Fruit fly (Drosophila melanogaster) whole organism, prepupa: ENCODE results near the gene CG8420.
A peak's percentile ranks its signal among the peaks of the same experiment; 100 is the strongest.

Experiments used
- CG10631 ChIP-seq: fragments of 200-800 bp; sonication (Bioruptor generic); optimal IDR thresholded peaks from 2 replicates; lab custom pipeline; 2016; ENCODE audit warnings: missing biosample characterization, missing genetic modification characterization
- CG11294 ChIP-seq: fragments of 200-800 bp; sonication (Bioruptor generic); IDR thresholded peaks from 2 replicates; pipeline ENCODE4 v1.3.6; 2022; ENCODE audit warnings: missing biosample characterization, missing genetic modification characterization
- CG11762 ChIP-seq: fragments of 200-800 bp; sonication (Bioruptor generic); optimal IDR thresholded peaks from 3 replicates; lab custom pipeline; 2016; ENCODE audit warnings: missing biosample characterization, missing genetic modification characterization; ENCODE audit not compliant: insufficient read depth
- CG15336 ChIP-seq: fragments of 200-800 bp; sonication (Bioruptor generic); IDR thresholded peaks from 2 replicates; pipeline ENCODE4 v1.3.6; 2022; ENCODE audit warnings: missing biosample characterization, missing genetic modification characterization
- CG1621 ChIP-seq: fragments of 200-800 bp; sonication (Bioruptor generic); optimal IDR thresholded peaks from 3 replicates; lab custom pipeline; 2018; ENCODE audit warnings: missing biosample characterization, mild to moderate bottlenecking, missing genetic modification characterization
- CG16779 ChIP-seq: fragments of 200-800 bp; sonication (Bioruptor generic); optimal IDR thresholded peaks from 3 replicates; lab custom pipeline; 2017; ENCODE audit warnings: missing biosample characterization, mild to moderate bottlenecking, missing genetic modification characterization
- CG3032 ChIP-seq: fragments of 200-800 bp; optimal IDR thresholded peaks from 2 replicates; lab custom pipeline; 2019; ENCODE audit warnings: missing biosample characterization, mild to moderate bottlenecking, missing genetic modification characterization, moderate library complexity
- CG31627 ChIP-seq: fragments of 200-800 bp; sonication (Bioruptor generic); optimal IDR thresholded peaks from 3 replicates; lab custom pipeline; 2016; ENCODE audit warnings: missing biosample characterization, missing genetic modification characterization
- CG34406 ChIP-seq: fragments of 200-800 bp; sonication (Bioruptor generic); optimal IDR thresholded peaks from 3 replicates; lab custom pipeline; 2016; ENCODE audit warnings: missing biosample characterization, missing genetic modification characterization
- CG3919 ChIP-seq: fragments of 200-800 bp; sonication (Bioruptor generic); optimal IDR thresholded peaks from 3 replicates; lab custom pipeline; 2016; ENCODE audit warnings: missing biosample characterization, missing genetic modification characterization
- CG4318 ChIP-seq: fragments of 200-800 bp; sonication (Bioruptor generic); optimal IDR thresholded peaks from 3 replicates; lab custom pipeline; 2017; ENCODE audit warnings: missing biosample characterization, mild to moderate bottlenecking, missing genetic modification characterization
- CG6163 ChIP-seq: fragments of 200-800 bp; sonication (Bioruptor generic); IDR thresholded peaks from 3 replicates; pipeline ENCODE4 v1.3.6; 2022; ENCODE audit warnings: missing biosample characterization, missing genetic modification characterization
- CG6276 ChIP-seq: fragments of 200-800 bp; sonication (Bioruptor generic); optimal IDR thresholded peaks from 2 replicates; lab custom pipeline; 2017; ENCODE audit warnings: missing biosample characterization, mild to moderate bottlenecking, missing genetic modification characterization
- CG6792 ChIP-seq: fragments of 200-800 bp; sonication (Bioruptor generic); optimal IDR thresholded peaks from 3 replicates; lab custom pipeline; 2016; ENCODE audit warnings: missing biosample characterization, missing genetic modification characterization
- CG6808 ChIP-seq: fragments of 200-800 bp; sonication (Bioruptor generic); optimal IDR thresholded peaks from 3 replicates; lab custom pipeline; 2017; ENCODE audit warnings: missing biosample characterization, missing genetic modification characterization, mild to moderate bottlenecking, moderate library complexity, missing genetic modification reagents
- CG6854 ChIP-seq: fragments of 200-800 bp; sonication (Bioruptor generic); optimal IDR thresholded peaks from 2 replicates; lab custom pipeline; 2017; ENCODE audit warnings: missing biosample characterization, mild to moderate bottlenecking, missing genetic modification characterization
- CG8119 ChIP-seq: fragments of 200-800 bp; sonication (Bioruptor generic); IDR thresholded peaks from 3 replicates; pipeline ENCODE4 v1.3.6; 2022; ENCODE audit warnings: missing biosample characterization, missing genetic modification characterization
- CG8319 ChIP-seq: fragments of 200-800 bp; sonication (Bioruptor generic); optimal IDR thresholded peaks from 3 replicates; lab custom pipeline; 2016; ENCODE audit warnings: missing biosample characterization, missing genetic modification characterization
- CG8632 ChIP-seq: fragments of 200-800 bp; sonication (Bioruptor generic); optimal IDR thresholded peaks from 3 replicates; lab custom pipeline; 2016; ENCODE audit warnings: missing biosample characterization, missing genetic modification characterization
- CG9139 ChIP-seq: fragments of 200-800 bp; sonication (Bioruptor generic); optimal IDR thresholded peaks from 3 replicates; lab custom pipeline; 2017; ENCODE audit warnings: missing biosample characterization, mild to moderate bottlenecking, missing genetic modification characterization
- Eip75B ChIP-seq: fragments of 200-800 bp; sonication (Bioruptor generic); optimal IDR thresholded peaks from 3 replicates; lab custom pipeline; 2016; ENCODE audit warnings: missing biosample characterization, missing genetic modification characterization
- Ets96B ChIP-seq: fragments of 200-800 bp; optimal IDR thresholded peaks from 2 replicates; lab custom pipeline; 2019; ENCODE audit warnings: missing biosample characterization, mild to moderate bottlenecking, missing genetic modification characterization, moderate library complexity
- Hr38 ChIP-seq: sonication (Bioruptor generic); optimal IDR thresholded peaks from 2 replicates; lab custom pipeline; 2016; ENCODE audit warnings: missing biosample characterization, missing genetic modification characterization
- Sox14 ChIP-seq: fragments of 200-800 bp; sonication (Bioruptor generic); optimal IDR thresholded peaks from 3 replicates; lab custom pipeline; 2016; ENCODE audit warnings: missing biosample characterization, missing genetic modification characterization
- Sox15 ChIP-seq: fragments of 200-800 bp; sonication (Bioruptor generic); optimal IDR thresholded peaks from 3 replicates; lab custom pipeline; 2016; ENCODE audit warnings: missing biosample characterization, missing genetic modification characterization
- achi ChIP-seq: fragments of 200-800 bp; sonication (Bioruptor generic); optimal IDR thresholded peaks from 3 replicates; lab custom pipeline; 2016; ENCODE audit warnings: missing biosample characterization, missing genetic modification characterization
- acj6 ChIP-seq: fragments of 200-800 bp; sonication (Bioruptor generic); optimal IDR thresholded peaks from 3 replicates; lab custom pipeline; 2016; ENCODE audit warnings: missing biosample characterization, missing genetic modification characterization
- cyc ChIP-seq: fragments of 200-800 bp; sonication (Bioruptor generic); optimal IDR thresholded peaks from 3 replicates; lab custom pipeline; 2016; ENCODE audit warnings: missing biosample characterization, missing genetic modification characterization
- dac ChIP-seq: fragments of 200-800 bp; sonication (Bioruptor generic); optimal IDR thresholded peaks from 2 replicates; lab custom pipeline; 2017; ENCODE audit warnings: missing biosample characterization, mild to moderate bottlenecking, missing genetic modification characterization
- dsx ChIP-seq: fragments of 200-800 bp; optimal IDR thresholded peaks from 3 replicates; lab custom pipeline; 2019; ENCODE audit warnings: missing biosample characterization, mild to moderate bottlenecking, missing genetic modification characterization, moderate library complexity; ENCODE audit not compliant: poor library complexity, severe bottlenecking
- esn ChIP-seq: fragments of 200-800 bp; sonication (Bioruptor generic); optimal IDR thresholded peaks from 2 replicates; lab custom pipeline; 2016; ENCODE audit warnings: missing biosample characterization, mild to moderate bottlenecking, missing genetic modification characterization, moderate library complexity
- fd59A ChIP-seq: fragments of 200-800 bp; sonication (Bioruptor generic); optimal IDR thresholded peaks from 2 replicates; lab custom pipeline; 2017; ENCODE audit warnings: missing biosample characterization, mild to moderate bottlenecking, missing genetic modification characterization, missing genetic modification reagents
- fd85E ChIP-seq: fragments of 200-800 bp; sonication (Bioruptor generic); optimal IDR thresholded peaks from 3 replicates; lab custom pipeline; 2016; ENCODE audit warnings: missing biosample characterization, missing genetic modification characterization
- fkh ChIP-seq: fragments of 200-800 bp; sonication (Bioruptor generic); optimal IDR thresholded peaks from 3 replicates; lab custom pipeline; 2017; ENCODE audit warnings: missing biosample characterization, mild to moderate bottlenecking, missing genetic modification characterization, moderate library complexity
- lz ChIP-seq: fragments of 200-800 bp; sonication (Bioruptor generic); optimal IDR thresholded peaks from 3 replicates; lab custom pipeline; 2016; ENCODE audit warnings: missing biosample characterization, missing genetic modification characterization
- salr ChIP-seq, 2 experiments: fragments of 200-800 bp; sonication (Bioruptor generic); optimal IDR thresholded peaks; 3 replicates each; lab custom pipeline; 2016 to 2018; ENCODE audit warnings: missing biosample characterization in 2 of 2, missing genetic modification characterization in 2 of 2, mild to moderate bottlenecking in 1 of 2
- spab ChIP-seq: fragments of 200-800 bp; sonication (Bioruptor generic); optimal IDR thresholded peaks from 2 replicates; lab custom pipeline; 2017; ENCODE audit warnings: missing biosample characterization, mild to moderate bottlenecking, missing genetic modification characterization, missing genetic modification reagents
- ss ChIP-seq, 2 experiments: fragments of 200-800 bp; sonication (Bioruptor generic); optimal IDR thresholded peaks; 2 replicates in 1 of 2; 3 replicates in 1 of 2; lab custom pipeline; 2017 to 2018; ENCODE audit warnings: mild to moderate bottlenecking in 2 of 2, missing biosample characterization in 2 of 2, missing genetic modification characterization in 2 of 2, moderate library complexity in 1 of 2
- vri ChIP-seq: fragments of 200-800 bp; sonication (Bioruptor generic); optimal IDR thresholded peaks from 3 replicates; lab custom pipeline; 2016; ENCODE audit warnings: missing biosample characterization, mild to moderate bottlenecking, missing genetic modification characterization

The CG8420 gene

dm6 chr3R:9229996-9230601 is 16.4 kb upstream of the CG8420 start (continued):
- TF ChIP-seq CG8319 (GFP tag; lab: Kevin White, UChicago) (peak; percentile 26), esn (GFP tag; lab: Kevin White, UChicago) (peak; percentile 70), CG10631 (peak; percentile 50), CG16779 (tag; lab: Kevin White, UChicago) (no peak), CG31627 (peak; percentile 62), CG3919 (GFP tag; lab: Kevin White, UChicago) (peak; percentile 67), fd85E (no peak), CG15336 (peak; percentile 33; the same call in 1 of the 2 replicates), CG6792 (peak; percentile 59), CG4318 (GFP tag; lab: Kevin White, UChicago) (no peak), lz (GFP tag; lab: Kevin White, UChicago) (peak; percentile 48), achi (GFP tag; lab: Kevin White, UChicago) (peak; percentile 55), CG9139 (GFP tag; lab: Kevin White, UChicago) (peak; percentile 13), CG8632 (peak; percentile 37), Hr38 (GFP tag; lab: Kevin White, UChicago) (no peak), fd59A (GFP tag; lab: Kevin White, UChicago) (peak; percentile 51), CG6854 (GFP tag; lab: Kevin White, UChicago) (peak; percentile 35), spab (GFP tag; lab: Kevin White, UChicago) (peak; percentile 51), Eip75B (GFP tag; lab: Kevin White, UChicago) (peak; percentile 65), CG11294 (GFP tag; lab: Robert Waterston, UW) (no peak), Sox14 (GFP tag; lab: Kevin White, UChicago) (peak; percentile 76), CG34406 (peak; percentile 59), CG8119 (GFP tag; lab: Robert Waterston, UW) (peak; percentile 47; the same call in 1 of the 3 replicates), CG6276 (no peak), dsx (GFP tag; lab: Kevin White, UChicago) (peak; percentile 45), dac (no peak), CG11762 (GFP tag; lab: Kevin White, UChicago) (peak; percentile 33), Sox15 (GFP tag; lab: Kevin White, UChicago) (peak; percentile 21), vri (no peak), CG6808 (GFP tag; lab: Kevin White, UChicago) (peak; percentile 30), fkh (GFP tag; lab: Kevin White, UChicago) (peak; percentile 35), cyc (GFP tag; lab: Kevin White, UChicago) (peak; percentile 53), CG6163 (GFP tag; lab: Robert Waterston, UW) (peak; percentile 65; the same call in 2 of the 3 replicates), Ets96B (tag; lab: Kevin White, UChicago) (peak; percentile 70), CG1621 (peak; percentile 37), ss (GFP tag; optimal IDR thresholded peaks at IDR 0.05; lab: Kevin White, UChicago) (peak in 1 of 2 experiments; percentile 8)

dm6 chr3R:9232346-9232745 is 14.1 kb upstream of the CG8420 start:
- TF ChIP-seq acj6 (GFP tag; lab: Kevin White, UChicago): no peak
- no peak for TF ChIP-seq dsx (GFP tag; lab: Kevin White, UChicago)
- TF ChIP-seq CG3919 (GFP tag; lab: Kevin White, UChicago): no peak
- no peak for TF ChIP-seq CG6792
- no peak for TF ChIP-seq CG8119 (GFP tag; lab: Robert Waterston, UW)
- TF ChIP-seq CG10631: no peak
- TF ChIP-seq CG8632: no peak
- no peak for TF ChIP-seq salr (GFP tag; optimal IDR thresholded peaks at IDR 0.05; lab: Kevin White, UChicago)
- TF ChIP-seq CG3032 (tag; lab: Kevin White, UChicago): no peak
